Fruit fly (Drosophila melanogaster) whole organism, adult: Measurements from ENCODE around the gene CG32202.
A peak's percentile ranks its signal among the peaks of the same experiment; 100 is the strongest.

Experiments
- CG33017 ChIP-seq: fragments of 200-800 bp; sonication (Bioruptor generic); optimal IDR thresholded peaks from 2 replicates; lab custom pipeline; 2018; ENCODE audit warnings: missing biosample characterization, mild to moderate bottlenecking, missing genetic modification characterization, moderate library complexity
- CG7045 ChIP-seq: fragments of 200-800 bp; sonication (Bioruptor generic); optimal IDR thresholded peaks from 2 replicates; lab custom pipeline; 2017; ENCODE audit warnings: missing biosample characterization, mild to moderate bottlenecking, missing genetic modification characterization
- Clk ChIP-seq: fragments of 200-800 bp; sonication (Bioruptor generic); optimal IDR thresholded peaks from 2 replicates; lab custom pipeline; 2017; ENCODE audit warnings: missing biosample characterization, missing genetic modification characterization
- Crg-1 ChIP-seq: fragments of 200-800 bp; sonication (Bioruptor generic); optimal IDR thresholded peaks from 2 replicates; lab custom pipeline; 2016; ENCODE audit warnings: missing biosample characterization, missing genetic modification characterization
- cnc ChIP-seq, 2 experiments: fragments of >200 bp; optimal IDR thresholded peaks; 2 replicates each; lab custom pipeline; 2017

DNA sequence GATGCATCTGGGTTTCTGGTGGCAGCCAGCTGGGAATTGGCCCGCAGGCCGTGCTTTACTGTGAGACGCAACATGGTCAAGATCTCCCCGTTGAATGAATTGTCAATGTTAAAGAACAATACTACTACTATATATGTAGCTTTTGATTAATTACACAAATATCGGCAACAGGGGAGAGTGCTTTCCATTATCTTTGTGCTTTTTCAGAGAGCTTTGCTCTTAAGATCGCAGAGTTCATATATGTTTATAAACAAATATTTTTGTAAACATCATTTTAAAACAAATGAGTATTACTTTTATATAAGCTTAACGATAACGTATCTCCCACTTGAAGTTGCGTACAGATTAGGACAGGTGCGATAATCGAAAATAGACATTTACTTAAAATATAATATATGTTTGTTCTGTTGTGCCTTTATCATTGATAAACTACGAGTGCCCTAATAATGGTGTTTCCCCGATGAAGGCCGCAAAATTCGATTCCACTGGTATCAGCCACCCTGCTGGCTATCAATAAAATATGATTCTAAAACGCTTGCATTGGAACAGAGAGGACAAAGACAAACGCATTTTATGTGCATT lies 4.3 kb downstream of the CG32202 start, which contains the start of gene Cyp12c1:
- TF ChIP-seq Crg-1 (GFP tag; lab: Kevin White, UChicago) (no peak), CG7045 (no peak), cnc (optimal IDR thresholded peaks at IDR 0.05; lab: Kevin White, UChicago) (no peak), CG33017 (peak; percentile 20), Clk (GFP tag; lab: Kevin White, UChicago) (no peak)
